Worm (Caenorhabditis elegans) whole organism, L4 larva: Measurements from ENCODE around the gene rcd-1.

Source experiments
- F26F4.8 ChIP-seq: fragments of 200-800 bp; sonication (Bioruptor generic); conservative IDR thresholded peaks from 2 replicates; pipeline ENCODE4 v1.3.6; 2022; ENCODE audit warnings: missing genetic modification characterization, missing compliant biosample characterization
- F37D6.2 ChIP-seq: sonication (generic microtip); optimal IDR thresholded peaks from 2 replicates; lab custom pipeline; 2016; ENCODE audit warnings: mild to moderate bottlenecking, missing genetic modification characterization, missing compliant biosample characterization
- T26A8.4 ChIP-seq: fragments of 200-800 bp; sonication (Bioruptor generic); IDR thresholded peaks from 2 replicates; pipeline ENCODE4 v1.3.6; 2022; ENCODE audit warnings: missing genetic modification characterization, missing compliant biosample characterization
- Y75B8A.6 ChIP-seq: fragments of 200-800 bp; sonication (Bioruptor generic); IDR thresholded peaks from 2 replicates; pipeline ENCODE4 v1.3.6; 2022; ENCODE audit warnings: missing genetic modification reagents, missing genetic modification characterization, missing compliant biosample characterization
- aha-1 ChIP-seq: fragments of 150-350 bp; peaks from one replicate; lab custom pipeline; 2014; ENCODE audit warnings: missing biosample characterization, missing genetic modification characterization
- aly-2 ChIP-seq: sonication (generic microtip); optimal IDR thresholded peaks from 2 replicates; lab custom pipeline; 2018; ENCODE audit warnings: missing biosample characterization, missing genetic modification characterization
- attf-4 ChIP-seq: sonication (generic microtip); optimal IDR thresholded peaks from 3 replicates; lab custom pipeline; 2017; ENCODE audit warnings: missing biosample characterization, missing genetic modification characterization
- ceh-20 ChIP-seq: fragments of 200-800 bp; sonication (Bioruptor generic); IDR thresholded peaks from 2 replicates; pipeline ENCODE4 v1.3.6; 2022; ENCODE audit warnings: missing genetic modification reagents, missing genetic modification characterization, missing compliant biosample characterization
- daf-12 ChIP-seq: fragments of 150-350 bp; optimal IDR thresholded peaks from 2 replicates; lab custom pipeline; 2014; ENCODE audit warnings: missing biosample characterization, missing genetic modification reagents, missing genetic modification characterization
- daf-16 ChIP-seq, 3 experiments: sonication (generic microtip); optimal IDR thresholded peaks; 2 replicates each; lab custom pipeline; 2016 to 2017; ENCODE audit warnings: missing genetic modification characterization in 3 of 3, missing genetic modification reagents in 3 of 3, mild to moderate bottlenecking in 2 of 3, missing compliant biosample characterization in 2 of 3, missing biosample characterization in 1 of 3, moderate library complexity in 1 of 3
- dmd-6 ChIP-seq: fragments of 200-800 bp; sonication (Bioruptor generic); IDR thresholded peaks from 2 replicates; pipeline ENCODE4 v1.3.6; 2022; ENCODE audit warnings: missing genetic modification reagents, missing genetic modification characterization, missing compliant biosample characterization
- duxl-1 ChIP-seq: sonication (generic microtip); optimal IDR thresholded peaks from 2 replicates; lab custom pipeline; 2016; ENCODE audit warnings: mild to moderate bottlenecking, missing genetic modification characterization, moderate library complexity, missing compliant biosample characterization; ENCODE audit not compliant: poor library complexity
- dve-1 ChIP-seq: sonication (generic microtip); optimal IDR thresholded peaks from 2 replicates; lab custom pipeline; 2017; ENCODE audit warnings: antibody characterized with exemption, mild to moderate bottlenecking, missing genetic modification characterization, missing compliant biosample characterization; ENCODE audit not compliant: insufficient read depth
- fos-1 ChIP-seq: fragments of 150-350 bp; optimal IDR thresholded peaks from 2 replicates; lab custom pipeline; 2014; ENCODE audit warnings: missing biosample characterization, missing genetic modification characterization
- hif-1 ChIP-seq, 2 experiments: sonication (generic microtip); optimal IDR thresholded peaks; 2 replicates each; lab custom pipeline; 2016 to 2017; ENCODE audit warnings: missing compliant biosample characterization in 2 of 2, missing genetic modification characterization in 2 of 2, missing genetic modification reagents in 2 of 2, missing genotype in 2 of 2, mild to moderate bottlenecking in 1 of 2
- hlh-11 ChIP-seq: fragments of 200-800 bp; sonication (Bioruptor generic); optimal IDR thresholded peaks from 2 replicates; lab custom pipeline; 2018; ENCODE audit warnings: mild to moderate bottlenecking, missing genetic modification characterization, missing compliant biosample characterization
- lim-7 ChIP-seq: fragments of 200-800 bp; sonication (Bioruptor generic); IDR thresholded peaks from 2 replicates; pipeline ENCODE4 v1.3.6; 2022; ENCODE audit warnings: missing genetic modification characterization, missing compliant biosample characterization
- lin-1 ChIP-seq: fragments of 200-800 bp; sonication (Bioruptor generic); IDR thresholded peaks from 2 replicates; pipeline ENCODE4 v1.3.6; 2022; ENCODE audit warnings: missing genetic modification reagents, missing genetic modification characterization, missing compliant biosample characterization
- lin-38 ChIP-seq: fragments of 200-800 bp; sonication (Bioruptor generic); IDR thresholded peaks from 2 replicates; pipeline ENCODE4 v1.3.6; 2022; ENCODE audit warnings: missing genetic modification reagents, missing genetic modification characterization, missing compliant biosample characterization
- mdl-1 ChIP-seq, 2 experiments: fragments of 150-350 bp in 1 of 2; sonication (generic microtip) in 1 of 2; optimal IDR thresholded peaks; 2 replicates each; lab custom pipeline; 2014 to 2017; ENCODE audit warnings: missing biosample characterization in 2 of 2, missing genetic modification characterization in 2 of 2
- mxl-3 ChIP-seq: fragments of 200-800 bp; sonication (Bioruptor generic); optimal IDR thresholded peaks from 2 replicates; lab custom pipeline; 2018; ENCODE audit warnings: mild to moderate bottlenecking, missing genetic modification characterization, missing compliant biosample characterization
- nhr-10 ChIP-seq: fragments of 150-350 bp; optimal IDR thresholded peaks from 2 replicates; lab custom pipeline; 2014; ENCODE audit warnings: missing biosample characterization, missing genetic modification characterization
- nhr-102 ChIP-seq: sonication (generic microtip); optimal IDR thresholded peaks from 2 replicates; lab custom pipeline; 2016; ENCODE audit warnings: mild to moderate bottlenecking, missing genetic modification characterization, moderate library complexity, missing compliant biosample characterization
- nhr-111 ChIP-seq: fragments of 200-800 bp; sonication (Bioruptor generic); optimal IDR thresholded peaks from 2 replicates; lab custom pipeline; 2018; ENCODE audit warnings: mild to moderate bottlenecking, missing genetic modification characterization, missing compliant biosample characterization
- nhr-25 ChIP-seq: sonication (generic microtip); optimal IDR thresholded peaks from 2 replicates; lab custom pipeline; 2017; ENCODE audit warnings: missing genetic modification characterization, mild to moderate bottlenecking, missing compliant biosample characterization, antibody characterized with exemption, moderate library complexity, borderline replicate concordance; ENCODE audit not compliant: insufficient read depth
- nhr-28 ChIP-seq: fragments of 150-350 bp; optimal IDR thresholded peaks from 2 replicates; lab custom pipeline; 2014; ENCODE audit warnings: missing biosample characterization, missing genetic modification characterization
- nhr-41 ChIP-seq: fragments of 200-800 bp; sonication (Bioruptor generic); IDR thresholded peaks from 2 replicates; pipeline ENCODE4 v1.3.6; 2022; ENCODE audit warnings: missing genetic modification reagents, missing genetic modification characterization, missing compliant biosample characterization
- nhr-48 ChIP-seq: sonication (generic microtip); optimal IDR thresholded peaks from 2 replicates; lab custom pipeline; 2016; ENCODE audit warnings: mild to moderate bottlenecking, missing genetic modification characterization, missing compliant biosample characterization
- nhr-6 ChIP-seq: fragments of 150-350 bp; optimal IDR thresholded peaks from 2 replicates; lab custom pipeline; 2014; ENCODE audit warnings: missing biosample characterization, missing genetic modification characterization
- nhr-77 ChIP-seq: fragments of 150-350 bp; optimal IDR thresholded peaks from 2 replicates; lab custom pipeline; 2014; ENCODE audit warnings: missing biosample characterization, missing genetic modification characterization
- php-3 ChIP-seq: fragments of 200-800 bp; sonication (Bioruptor generic); IDR thresholded peaks from 2 replicates; pipeline ENCODE4 v1.3.6; 2022; ENCODE audit warnings: missing genetic modification reagents, missing genetic modification characterization, missing compliant biosample characterization
- sdz-12 ChIP-seq: fragments of 200-800 bp; sonication (Bioruptor generic); optimal IDR thresholded peaks from 2 replicates; lab custom pipeline; 2018; ENCODE audit warnings: mild to moderate bottlenecking, missing genetic modification characterization, missing compliant biosample characterization
- set-16 ChIP-seq: fragments of 200-800 bp; sonication (Bioruptor generic); IDR thresholded peaks from 2 replicates; pipeline ENCODE4 v1.3.6; 2022; ENCODE audit warnings: missing genetic modification reagents, missing genetic modification characterization, missing compliant biosample characterization
- tra-1 ChIP-seq: fragments of 200-800 bp; sonication (Bioruptor generic); IDR thresholded peaks from 2 replicates; pipeline ENCODE4 v1.3.6; 2022; ENCODE audit warnings: missing genetic modification reagents, missing genetic modification characterization, missing compliant biosample characterization
- unc-39 ChIP-seq: sonication (generic microtip); optimal IDR thresholded peaks from 2 replicates; lab custom pipeline; 2017; ENCODE audit warnings: missing biosample characterization, missing genetic modification characterization
- unc-62 ChIP-seq, 3 experiments: fragments of 150-350 bp in 1 of 3; sonication (generic microtip); optimal IDR thresholded peaks in 2 of 3; peaks in 1 of 3; 1 replicate in 1 of 3; 2 replicates in 2 of 3; lab custom pipeline; 2014 to 2017; ENCODE audit warnings: missing biosample characterization in 3 of 3, missing genetic modification characterization in 3 of 3, missing genetic modification reagents in 3 of 3, missing genotype in 1 of 3
- zag-1 ChIP-seq: fragments of 150-350 bp; optimal IDR thresholded peaks from 2 replicates; lab custom pipeline; 2014; ENCODE audit warnings: missing biosample characterization, missing genetic modification characterization
- zfp-3 ChIP-seq: fragments of 200-800 bp; sonication (Bioruptor generic); conservative IDR thresholded peaks from 2 replicates; pipeline ENCODE4 v1.3.6; 2022; ENCODE audit warnings: missing genetic modification reagents, missing genetic modification characterization, missing compliant biosample characterization
- zip-11 ChIP-seq: fragments of 200-800 bp; sonication (Bioruptor generic); IDR thresholded peaks from 2 replicates; pipeline ENCODE4 v1.3.6; 2022; ENCODE audit warnings: missing genetic modification characterization, missing compliant biosample characterization
- zip-2 ChIP-seq: fragments of 150-350 bp; optimal IDR thresholded peaks from 2 replicates; lab custom pipeline; 2014; ENCODE audit warnings: missing biosample characterization, missing genetic modification characterization
- ztf-11 ChIP-seq: fragments of 150-350 bp; optimal IDR thresholded peaks from 2 replicates; lab custom pipeline; 2014; ENCODE audit warnings: missing biosample characterization, missing genetic modification characterization
- ztf-7 ChIP-seq: fragments of 150-350 bp; optimal IDR thresholded peaks from 2 replicates; lab custom pipeline; 2014; ENCODE audit warnings: missing biosample characterization, missing genetic modification characterization

Gene rcd-1

ce11 chrII:3781238-3781637, 27.5 kb downstream of the rcd-1 start:
- no peak for TF ChIP-seq nhr-41 (GFP tag; lab: Robert Waterston, UW)
- TF ChIP-seq aha-1 (tag; lab: Kevin White, UChicago): peak; percentile 74
- no peak for TF ChIP-seq aly-2 (tag; lab: Kevin White, UChicago)

DNA sequence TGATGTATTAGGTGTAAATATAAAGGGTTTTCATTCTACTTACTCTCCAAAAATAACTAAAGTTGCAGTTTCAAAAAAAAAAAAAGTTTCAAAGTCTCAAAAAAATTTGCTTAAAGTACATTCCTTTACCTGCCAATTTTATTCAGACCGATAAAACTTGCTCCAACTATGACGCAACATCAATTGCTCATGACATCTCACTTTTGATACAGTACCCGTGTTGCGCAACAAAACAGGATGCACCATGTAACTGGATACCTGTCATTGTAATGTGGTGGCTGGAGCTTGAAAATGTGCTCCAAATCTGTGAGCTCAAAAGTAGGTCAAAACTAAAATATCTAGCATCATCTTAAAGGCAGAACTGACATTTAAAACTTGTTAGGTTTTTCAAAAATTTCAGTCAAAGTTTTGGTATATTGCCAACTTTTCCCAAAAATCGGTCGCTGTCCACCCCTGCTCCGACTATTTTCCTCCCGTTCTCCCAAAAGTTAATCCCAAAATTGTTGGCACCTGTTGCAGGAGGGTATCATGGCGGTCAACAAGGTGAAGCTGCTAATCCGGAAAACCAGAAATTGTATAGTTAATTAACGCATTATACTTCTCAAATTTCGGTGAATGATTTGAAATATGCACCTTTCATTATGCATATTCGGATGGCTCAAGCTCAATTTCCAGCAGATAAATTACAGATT, 28.8 kb downstream of the rcd-1 start, which contains the start of gene T24E12.2:
Gene T24E12.2, plus strand, starts transcription at position 642 of the 692 bp plus-strand sequence.
- TF ChIP-seq ztf-11 (tag; lab: Kevin White, UChicago) (no peak), unc-39 (tag; lab: Kevin White, UChicago) (no peak), lim-7 (GFP tag; lab: Robert Waterston, UW) (no peak), zfp-3 (no peak), nhr-102 (no peak)

- TF ChIP-seq zip-11 (GFP tag; lab: Robert Waterston, UW) (no peak), F37D6.2 (no peak), F26F4.8 (GFP tag; lab: Robert Waterston, UW) (no peak), nhr-48 (tag; lab: Kevin White, UChicago) (no peak), nhr-10 (tag; lab: Kevin White, UChicago) (no peak), nhr-25 (tag; lab: Kevin White, UChicago) (no peak), attf-4 (tag; lab: Kevin White, UChicago) (no peak), nhr-41 (GFP tag; lab: Robert Waterston, UW) (no peak)
Measured at ce11 chrII:3785257-3785656, 31.6 kb downstream of the rcd-1 start, which contains the start of gene T24E12.1. Gene T24E12.1, plus strand, starts transcription at chrII:3785557.

DNA sequence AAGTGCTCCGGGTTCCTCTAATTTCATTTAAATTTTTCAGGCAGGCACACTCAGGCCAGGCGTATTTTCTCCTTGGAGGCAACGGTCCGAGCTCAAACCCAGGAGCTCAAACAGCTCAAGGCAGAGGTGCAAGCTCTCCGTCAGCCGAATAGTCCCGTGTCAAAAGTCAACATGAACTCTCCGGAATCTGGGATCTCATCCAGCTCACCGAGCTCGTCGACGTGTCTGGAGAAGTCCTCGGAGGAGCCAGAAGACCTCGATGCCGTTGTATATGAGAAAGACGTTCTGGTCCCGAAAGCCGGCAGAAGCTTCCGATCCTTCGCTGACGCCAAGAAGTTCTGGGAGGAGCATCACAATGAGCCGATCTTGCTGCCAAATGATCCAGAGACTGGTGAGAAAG, 32.1 kb downstream of the rcd-1 start:
- no peak for TF ChIP-seq zip-2
- peak; percentile 78 for TF ChIP-seq set-16 (GFP tag; lab: Robert Waterston, UW)

DNA sequence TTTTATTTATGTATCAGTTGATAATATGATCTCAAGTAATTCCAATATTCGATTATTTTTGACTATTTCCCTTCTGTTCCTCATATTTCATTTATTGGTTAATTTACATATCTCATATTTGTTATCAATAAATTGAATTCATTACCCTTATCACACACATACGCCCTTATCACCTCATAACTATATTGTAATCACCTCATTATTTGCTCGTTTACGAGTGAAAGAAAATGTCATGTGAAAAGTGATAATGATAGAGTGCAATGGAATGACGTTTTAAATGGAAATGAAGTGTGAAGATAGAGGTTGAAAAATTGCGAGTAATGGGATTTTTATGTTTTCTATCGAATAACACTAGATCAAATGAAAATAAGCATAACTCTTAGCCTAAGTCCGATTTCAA, 32.8 kb downstream of the rcd-1 start:
- TF ChIP-seq daf-16 (GFP tag; optimal IDR thresholded peaks at IDR 0.05; lab: Kevin White, UChicago) (peak in 1 of 2 experiments; percentile 23), daf-16 (tag; optimal IDR thresholded peaks at IDR 0.05; lab: Kevin White, UChicago) (peak; percentile 96), nhr-28 (tag; lab: Kevin White, UChicago) (peak; percentile 98), daf-12 (tag; lab: Kevin White, UChicago) (no peak), T26A8.4 (GFP tag; lab: Robert Waterston, UW) (no peak), dve-1 (tag; lab: Kevin White, UChicago) (no peak), dmd-6 (GFP tag; lab: Robert Waterston, UW) (peak; percentile 98), nhr-77 (tag; lab: Kevin White, UChicago) (peak; percentile 97), zag-1 (no peak), mxl-3 (GFP tag; lab: Kevin White, UChicago) (peak; percentile 50), hlh-11 (tag; lab: Kevin White, UChicago) (peak; percentile 79), Y75B8A.6 (GFP tag; lab: Robert Waterston, UW) (no peak), tra-1 (GFP tag; lab: Robert Waterston, UW) (peak; percentile 96), ceh-20 (GFP tag; lab: Robert Waterston, UW) (peak; percentile 80), unc-39 (tag; lab: Kevin White, UChicago) (no peak), nhr-6 (tag; lab: Kevin White, UChicago) (peak; percentile 100), unc-62 (GFP tag; optimal IDR thresholded peaks at IDR 0.05 in 1 of 2; lab: Kevin White, UChicago) (peak; percentile 70 to 98), unc-62 (tag; optimal IDR thresholded peaks at IDR 0.05; lab: Kevin White, UChicago) (no peak), ztf-7 (tag; lab: Kevin White, UChicago) (no peak), fos-1 (tag; lab: Kevin White, UChicago) (peak; percentile 36), nhr-111 (no peak), mdl-1 (tag; optimal IDR thresholded peaks at IDR 0.05; lab: Kevin White, UChicago) (peak in 1 of 2 experiments; percentile 53), nhr-102 (no peak), lin-38 (GFP tag; lab: Robert Waterston, UW) (no peak), duxl-1 (tag; lab: Kevin White, UChicago) (no peak), php-3 (peak; percentile 100), hif-1 (tag; optimal IDR thresholded peaks at IDR 0.05; lab: Kevin White, UChicago) (no peak), sdz-12 (GFP tag; lab: Kevin White, UChicago) (no peak), lin-1 (GFP tag; lab: Robert Waterston, UW) (peak; percentile 91)
